Fruit fly (Drosophila melanogaster) whole organism, embryonic: ENCODE measurements around the gene CG13609.

Experiments
- ATbp ChIP-seq: fragments of 200-800 bp; sonication (Bioruptor generic); optimal IDR thresholded peaks from 2 replicates; lab custom pipeline; 2017; ENCODE audit warnings: missing biosample characterization, mild to moderate bottlenecking, missing genetic modification characterization, missing genetic modification reagents
- Atf6 ChIP-seq: fragments of 200-800 bp; sonication (Bioruptor generic); IDR thresholded peaks from 2 replicates; pipeline ENCODE4 v1.3.6; 2022; ENCODE audit warnings: missing biosample characterization, missing genetic modification characterization
- CG10209 ChIP-seq: fragments of 200-800 bp; sonication (Bioruptor generic); optimal IDR thresholded peaks from 3 replicates; lab custom pipeline; 2017; ENCODE audit warnings: missing biosample characterization, mild to moderate bottlenecking, missing genetic modification characterization, missing genetic modification reagents
- CG12769 ChIP-seq: fragments of 200-800 bp; sonication (Bioruptor generic); optimal IDR thresholded peaks from 2 replicates; lab custom pipeline; 2019; ENCODE audit warnings: missing biosample characterization, mild to moderate bottlenecking, missing genetic modification characterization, moderate library complexity
- CG13296 ChIP-seq: fragments of 200-800 bp; sonication (Bioruptor generic); optimal IDR thresholded peaks from 3 replicates; lab custom pipeline; 2018; ENCODE audit warnings: missing biosample characterization, mild to moderate bottlenecking, missing genetic modification characterization
- CG15073 ChIP-seq: fragments of 200-800 bp; sonication (Bioruptor generic); optimal IDR thresholded peaks from 2 replicates; lab custom pipeline; 2016; ENCODE audit warnings: missing biosample characterization, missing genetic modification characterization
- CG1529 ChIP-seq: fragments of 200-800 bp; sonication (Bioruptor generic); optimal IDR thresholded peaks from 3 replicates; lab custom pipeline; 2018; ENCODE audit warnings: missing biosample characterization, missing genetic modification characterization
- CG15479 ChIP-seq: fragments of 200-800 bp; sonication (Bioruptor generic); optimal IDR thresholded peaks from 3 replicates; lab custom pipeline; 2019; ENCODE audit warnings: missing biosample characterization, mild to moderate bottlenecking, missing genetic modification characterization, moderate library complexity
- CG17829 ChIP-seq: fragments of 200-800 bp; optimal IDR thresholded peaks from 2 replicates; lab custom pipeline; 2019; ENCODE audit warnings: missing biosample characterization, mild to moderate bottlenecking, missing genetic modification characterization, moderate library complexity
- CG2116 ChIP-seq: fragments of 200-800 bp; sonication (Bioruptor generic); optimal IDR thresholded peaks from 3 replicates; lab custom pipeline; 2018; ENCODE audit warnings: missing biosample characterization, mild to moderate bottlenecking, missing genetic modification characterization
- CG3163 ChIP-seq: fragments of 200-800 bp; sonication (Bioruptor generic); optimal IDR thresholded peaks from 3 replicates; lab custom pipeline; 2016; ENCODE audit warnings: missing biosample characterization, missing genetic modification characterization
- CG3726 ChIP-seq: fragments of 200-800 bp; sonication (Bioruptor generic); IDR thresholded peaks from 3 replicates; pipeline ENCODE4, ENCODE4 v1.3.6; 2022; ENCODE audit warnings: missing biosample characterization, missing genetic modification characterization
- CG4282 ChIP-seq: fragments of 200-800 bp; sonication (Bioruptor generic); optimal IDR thresholded peaks from 2 replicates; lab custom pipeline; 2016; ENCODE audit warnings: missing biosample characterization, missing genetic modification characterization
- CHES-1-like ChIP-seq: fragments of 200-800 bp; sonication (Bioruptor generic); optimal IDR thresholded peaks from 2 replicates; lab custom pipeline; 2016; ENCODE audit warnings: missing biosample characterization, missing genetic modification characterization
- H15 ChIP-seq: fragments of 200-800 bp; sonication (Bioruptor generic); IDR thresholded peaks from 3 replicates; pipeline ENCODE4 v1.3.6; 2022; ENCODE audit warnings: missing biosample characterization, missing genetic modification characterization
- Nf-YC ChIP-seq: fragments of 200-800 bp; optimal IDR thresholded peaks from 3 replicates; lab custom pipeline; 2019; ENCODE audit warnings: missing biosample characterization, mild to moderate bottlenecking, missing genetic modification characterization, moderate library complexity
- Oli ChIP-seq: fragments of 200-800 bp; sonication (Bioruptor generic); optimal IDR thresholded peaks from 2 replicates; lab custom pipeline; 2018; ENCODE audit warnings: missing biosample characterization, mild to moderate bottlenecking, missing genetic modification characterization, moderate library complexity
- Poxn ChIP-seq: fragments of 200-800 bp; sonication (Bioruptor generic); IDR thresholded peaks from 2 replicates; pipeline ENCODE4 v1.3.6; 2022; ENCODE audit warnings: missing biosample characterization, missing genetic modification characterization
- Rfx ChIP-seq: fragments of 200-800 bp; sonication (Bioruptor generic); IDR thresholded peaks from 2 replicates; pipeline ENCODE4 v1.3.6; 2022; ENCODE audit warnings: missing biosample characterization, missing genetic modification characterization
- Rx ChIP-seq: fragments of 200-800 bp; sonication (Bioruptor generic); IDR thresholded peaks from 2 replicates; pipeline ENCODE4 v1.3.6; 2022; ENCODE audit warnings: missing biosample characterization, missing genetic modification characterization
- Sry-β ChIP-seq: fragments of 200-800 bp; sonication (Bioruptor generic); optimal IDR thresholded peaks from 2 replicates; lab custom pipeline; 2018; ENCODE audit warnings: missing biosample characterization, mild to moderate bottlenecking, missing genetic modification characterization, moderate library complexity
- amos ChIP-seq: fragments of 200-800 bp; sonication (Bioruptor generic); IDR thresholded peaks from 2 replicates; pipeline ENCODE4 v1.3.6; 2022; ENCODE audit warnings: missing biosample characterization, missing genetic modification characterization; ENCODE audit not compliant: partially characterized antibody
- chif ChIP-seq, 2 experiments: fragments of 200-800 bp; sonication (Bioruptor generic); optimal IDR thresholded peaks; 3 replicates each; lab custom pipeline; 2016; ENCODE audit warnings: missing biosample characterization in 2 of 2, missing genetic modification characterization in 2 of 2
- ci ChIP-seq: fragments of 200-800 bp; sonication (Bioruptor generic); IDR thresholded peaks from 3 replicates; pipeline ENCODE4 v1.3.6; 2022; ENCODE audit warnings: missing biosample characterization, missing genetic modification characterization
- crp ChIP-seq, 2 experiments: fragments of 200-800 bp; sonication (Bioruptor generic); optimal IDR thresholded peaks; 2 replicates in 1 of 2; 3 replicates in 1 of 2; lab custom pipeline; 2017; ENCODE audit warnings: missing biosample characterization in 2 of 2, missing genetic modification characterization in 2 of 2, mild to moderate bottlenecking in 1 of 2, moderate library complexity in 1 of 2
- exex ChIP-seq: fragments of 200-800 bp; sonication (Bioruptor generic); optimal IDR thresholded peaks from 4 replicates; lab custom pipeline; 2018; ENCODE audit warnings: missing biosample characterization, mild to moderate bottlenecking, missing genetic modification characterization, moderate library complexity
- gsb ChIP-seq: fragments of 200-800 bp; sonication (Bioruptor generic); IDR thresholded peaks from 2 replicates; pipeline ENCODE4 v1.3.6; 2022; ENCODE audit warnings: missing biosample characterization, missing genetic modification characterization
- gt ChIP-seq: fragments of 200-800 bp; sonication (Bioruptor generic); IDR thresholded peaks from 2 replicates; pipeline ENCODE4 v1.3.6; 2022; ENCODE audit warnings: missing biosample characterization, missing genetic modification characterization
- knrl ChIP-seq: fragments of 200-800 bp; sonication (Bioruptor generic); IDR thresholded peaks from 3 replicates; pipeline ENCODE4 v1.3.6; 2022; ENCODE audit warnings: missing biosample characterization, missing genetic modification characterization; ENCODE audit not compliant: partially characterized antibody
- lbe ChIP-seq: fragments of 200-800 bp; sonication (Bioruptor generic); optimal IDR thresholded peaks from 2 replicates; lab custom pipeline; 2016; ENCODE audit warnings: missing biosample characterization, mild to moderate bottlenecking, missing genetic modification characterization
- pfk ChIP-seq: fragments of 200-800 bp; sonication (Bioruptor generic); optimal IDR thresholded peaks from 2 replicates; lab custom pipeline; 2018; ENCODE audit warnings: missing biosample characterization, mild to moderate bottlenecking, missing genetic modification characterization, moderate library complexity
- pnt ChIP-seq: fragments of 200-800 bp; sonication (Bioruptor generic); optimal IDR thresholded peaks from 3 replicates; lab custom pipeline; 2016; ENCODE audit warnings: missing biosample characterization, missing genetic modification characterization
- sens-2 ChIP-seq: fragments of 200-800 bp; sonication (Bioruptor generic); IDR thresholded peaks from 2 replicates; pipeline ENCODE4 v1.3.6; 2022; ENCODE audit warnings: missing biosample characterization, missing genetic modification characterization
- shn ChIP-seq: fragments of 200-800 bp; sonication (Bioruptor generic); optimal IDR thresholded peaks from 3 replicates; lab custom pipeline; 2016; ENCODE audit warnings: missing biosample characterization, missing genetic modification characterization
- sna ChIP-seq: fragments of 200-800 bp; sonication (Bioruptor generic); IDR thresholded peaks from 2 replicates; pipeline ENCODE4 v1.3.6; 2022; ENCODE audit warnings: missing biosample characterization, missing genetic modification characterization; ENCODE audit not compliant: partially characterized antibody
- stwl ChIP-seq: fragments of 200-800 bp; sonication (Bioruptor generic); optimal IDR thresholded peaks from 3 replicates; lab custom pipeline; 2018; ENCODE audit warnings: missing biosample characterization, mild to moderate bottlenecking, missing genetic modification characterization, moderate library complexity
- tna ChIP-seq: fragments of 200-800 bp; sonication (Bioruptor generic); IDR thresholded peaks from 2 replicates; pipeline ENCODE4 v1.3.6; 2022; ENCODE audit warnings: missing biosample characterization, missing genetic modification characterization; ENCODE audit not compliant: partially characterized antibody
- toy ChIP-seq: fragments of 200-800 bp; sonication (Bioruptor generic); IDR thresholded peaks from 2 replicates; pipeline ENCODE4 v1.3.6; 2022; ENCODE audit warnings: missing biosample characterization, missing genetic modification characterization
- twi ChIP-seq: fragments of 200-800 bp; optimal IDR thresholded peaks from 2 replicates; lab custom pipeline; 2019; ENCODE audit warnings: missing biosample characterization, mild to moderate bottlenecking, missing genetic modification characterization, moderate library complexity
- tx ChIP-seq: fragments of 200-800 bp; sonication (Bioruptor generic); optimal IDR thresholded peaks from 2 replicates; lab custom pipeline; 2016; ENCODE audit warnings: missing biosample characterization, missing genetic modification characterization
- yki ChIP-seq: fragments of >200 bp; optimal IDR thresholded peaks from 3 replicates; lab custom pipeline; 2018

CG13609 gene

DNA sequence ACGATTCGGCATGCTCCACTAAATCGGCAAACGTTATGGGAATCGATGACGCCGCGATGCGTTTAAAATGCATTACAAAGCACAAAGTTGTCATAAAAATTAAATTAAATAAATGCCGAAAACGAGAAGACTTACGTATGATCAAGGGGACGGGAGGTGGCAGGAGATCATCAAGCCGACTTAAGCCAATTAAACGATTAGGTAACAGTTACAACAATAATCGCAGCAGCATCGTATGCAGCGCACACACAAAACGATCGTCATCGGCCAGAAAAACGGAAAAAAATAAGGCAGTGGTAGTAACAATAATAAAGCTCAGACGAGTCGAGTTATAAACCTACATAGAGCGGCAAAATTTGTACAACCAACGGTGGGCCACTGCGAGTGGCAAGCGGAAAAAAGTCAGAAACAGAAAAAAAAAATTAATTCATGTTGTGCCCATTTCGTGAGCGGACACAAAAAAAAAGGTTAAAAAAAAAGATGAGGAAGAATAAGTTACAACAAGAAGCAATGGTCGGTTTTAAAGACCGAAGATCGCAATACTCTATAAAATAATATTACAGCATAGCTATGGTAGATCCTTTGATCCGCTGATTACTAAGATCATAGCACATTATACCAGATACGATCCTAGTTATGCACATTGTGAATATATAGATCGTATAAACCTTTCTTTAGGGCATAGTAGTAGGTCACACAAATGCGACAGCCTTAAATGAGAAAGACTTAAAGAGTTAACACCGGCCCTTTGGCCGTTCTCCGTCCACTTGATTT is 20.3 kb upstream of the CG13609 start (continued):
- TF ChIP-seq ATbp (GFP tag; lab: Kevin White, UChicago) (peak; percentile 72), sens-2 (GFP tag; lab: Robert Waterston, UW) (no peak), CG12769 (no peak), amos (no peak), sna (GFP tag; lab: Robert Waterston, UW) (no peak), Rfx (GFP tag; lab: Robert Waterston, UW) (0 out of 2 replicates have a peak, but pooled peaks have one; percentile 26), twi (tag; lab: Kevin White, UChicago) (no peak), shn (no peak), yki (lab: Kevin White, UChicago) (no peak), lbe (no peak), gt (GFP tag; lab: Robert Waterston, UW) (no peak), CG15073 (GFP tag; lab: Kevin White, UChicago) (no peak), tna (GFP tag; lab: Robert Waterston, UW) (no peak), Oli (peak; percentile 62), Sry-β (no peak), CG3163 (GFP tag; lab: Kevin White, UChicago) (no peak), gsb (GFP tag; lab: Robert Waterston, UW) (0 out of 2 replicates have a peak, but pooled peaks have one; percentile 15), crp (GFP tag; optimal IDR thresholded peaks at IDR 0.05; lab: Kevin White, UChicago) (no peak), chif (GFP tag; optimal IDR thresholded peaks at IDR 0.05; lab: Kevin White, UChicago) (peak; percentile 12 to 39), Nf-YC (tag; lab: Kevin White, UChicago) (no peak), CG4282 (GFP tag; lab: Kevin White, UChicago) (no peak), pnt (GFP tag; lab: Kevin White, UChicago) (peak; percentile 40), H15 (GFP tag; lab: Robert Waterston, UW) (peak; percentile 52; the same call in 1 of the 3 replicates), CG10209 (peak; percentile 30), CG15479 (GFP tag; lab: Kevin White, UChicago) (no peak), knrl (no peak), CG17829 (tag; lab: Kevin White, UChicago) (peak; percentile 52), ci (GFP tag; lab: Robert Waterston, UW) (peak; percentile 92), pfk (GFP tag; lab: Kevin White, UChicago) (no peak), toy (GFP tag; lab: Robert Waterston, UW) (no peak), Atf6 (GFP tag; lab: Robert Waterston, UW) (no peak), CG3726 (no peak), CG13296 (GFP tag; lab: Kevin White, UChicago) (peak; percentile 15), CG1529 (GFP tag; lab: Kevin White, UChicago) (peak; percentile 37), stwl (tag; lab: Kevin White, UChicago) (no peak), Rx (GFP tag; lab: Robert Waterston, UW) (no peak), CG2116 (GFP tag; lab: Kevin White, UChicago) (no peak), Poxn (GFP tag; lab: Robert Waterston, UW) (no peak), exex (tag; lab: Kevin White, UChicago) (no peak), CHES-1-like (GFP tag; lab: Kevin White, UChicago) (no peak), tx (GFP tag; lab: Kevin White, UChicago) (no peak)
